Worm (Caenorhabditis elegans) whole organism, late embryonic: ENCODE measurements around the gene H08J19.1.

Experiments used
- F13H6.1 ChIP-seq: sonication (generic microtip); optimal IDR thresholded peaks from 2 replicates; lab custom pipeline; 2016; ENCODE audit warnings: missing genetic modification characterization, missing compliant biosample characterization
- Y22D7AL.16 ChIP-seq: sonication (generic microtip); optimal IDR thresholded peaks from 2 replicates; lab custom pipeline; 2016; ENCODE audit warnings: missing genetic modification characterization, missing compliant biosample characterization
- ahr-1 ChIP-seq: sonication (generic microtip); optimal IDR thresholded peaks from 2 replicates; lab custom pipeline; 2016; ENCODE audit warnings: missing genetic modification characterization, missing compliant biosample characterization
- ceh-18 ChIP-seq: sonication (generic microtip); optimal IDR thresholded peaks from 2 replicates; lab custom pipeline; 2016; ENCODE audit warnings: missing genetic modification characterization, missing compliant biosample characterization
- ceh-31 ChIP-seq: sonication (generic microtip); optimal IDR thresholded peaks from 2 replicates; lab custom pipeline; 2016; ENCODE audit warnings: missing genetic modification characterization, missing compliant biosample characterization
- ceh-34 ChIP-seq: sonication (generic microtip); optimal IDR thresholded peaks from 2 replicates; lab custom pipeline; 2016; ENCODE audit warnings: mild to moderate bottlenecking, missing genetic modification characterization, missing compliant biosample characterization
- ceh-45 ChIP-seq: fragments of 200-800 bp; sonication (Bioruptor generic); IDR thresholded peaks from 2 replicates; pipeline ENCODE4 v1.3.6; 2022; ENCODE audit warnings: missing genetic modification reagents, missing genetic modification characterization, missing compliant biosample characterization
- ceh-6 ChIP-seq: fragments of 200-800 bp; sonication (Bioruptor generic); optimal IDR thresholded peaks from 2 replicates; lab custom pipeline; 2018; ENCODE audit warnings: mild to moderate bottlenecking, missing genetic modification characterization, missing compliant biosample characterization
- ceh-9 ChIP-seq: sonication (generic microtip); optimal IDR thresholded peaks from 2 replicates; lab custom pipeline; 2016; ENCODE audit warnings: mild to moderate bottlenecking, missing genetic modification characterization, inconsistent platforms, missing compliant biosample characterization
- elt-2 ChIP-seq: sonication (generic microtip); optimal IDR thresholded peaks from 2 replicates; lab custom pipeline; 2016; ENCODE audit warnings: missing genetic modification reagents, missing genetic modification characterization, missing compliant biosample characterization
- ets-4 ChIP-seq: sonication (generic microtip); optimal IDR thresholded peaks from 2 replicates; lab custom pipeline; 2016; ENCODE audit warnings: missing genetic modification characterization, missing compliant biosample characterization
- eyg-1 ChIP-seq: sonication (generic microtip); optimal IDR thresholded peaks from 2 replicates; lab custom pipeline; 2016; ENCODE audit warnings: missing genotype, missing genetic modification characterization, missing compliant biosample characterization
- fax-1 ChIP-seq: sonication (generic microtip); optimal IDR thresholded peaks from 2 replicates; lab custom pipeline; 2016; ENCODE audit warnings: missing genotype, missing genetic modification characterization, missing compliant biosample characterization
- gmeb-2 ChIP-seq: sonication (generic microtip); optimal IDR thresholded peaks from 2 replicates; lab custom pipeline; 2016; ENCODE audit warnings: missing genetic modification characterization, inconsistent platforms, missing compliant biosample characterization
- hlh-30 ChIP-seq: sonication (generic microtip); optimal IDR thresholded peaks from 2 replicates; lab custom pipeline; 2017; ENCODE audit warnings: antibody characterized with exemption, missing genetic modification characterization, missing compliant biosample characterization; ENCODE audit not compliant: insufficient read depth
- hlh-6 ChIP-seq: sonication (generic microtip); optimal IDR thresholded peaks from 2 replicates; lab custom pipeline; 2016; ENCODE audit warnings: missing genotype, missing genetic modification characterization, missing compliant biosample characterization
- madf-2 ChIP-seq: sonication (generic microtip); optimal IDR thresholded peaks from 2 replicates; lab custom pipeline; 2017; ENCODE audit warnings: missing genetic modification characterization, missing compliant biosample characterization
- pag-3 ChIP-seq: sonication (generic microtip); optimal IDR thresholded peaks from 2 replicates; lab custom pipeline; 2016; ENCODE audit warnings: missing compliant biosample characterization, missing genetic modification characterization, borderline replicate concordance
- pat-9 ChIP-seq: fragments of 200-800 bp; sonication (Bioruptor generic); optimal IDR thresholded peaks from 2 replicates; lab custom pipeline; 2018; ENCODE audit warnings: mild to moderate bottlenecking, missing genetic modification characterization, moderate library complexity, missing compliant biosample characterization
- pha-2 ChIP-seq: sonication (generic microtip); optimal IDR thresholded peaks from 2 replicates; lab custom pipeline; 2017; ENCODE audit warnings: mild to moderate bottlenecking, missing genetic modification characterization, missing compliant biosample characterization
- pha-4 ChIP-seq: fragments of 150-350 bp; optimal IDR thresholded peaks from 2 replicates; lab custom pipeline; 2018; ENCODE audit warnings: missing biosample characterization, missing genetic modification reagents, missing genetic modification characterization
- ref-2 ChIP-seq: sonication (generic microtip); optimal IDR thresholded peaks from 2 replicates; lab custom pipeline; 2016; ENCODE audit warnings: missing genetic modification characterization, missing compliant biosample characterization
- sdc-2 ChIP-seq: sonication (generic microtip); optimal IDR thresholded peaks from 2 replicates; lab custom pipeline; 2016; ENCODE audit warnings: missing genotype, missing genetic modification characterization, missing compliant biosample characterization
- sox-2 ChIP-seq: fragments of 200-800 bp; sonication (Bioruptor generic); IDR thresholded peaks from 2 replicates; pipeline ENCODE4 v1.3.6; 2022; ENCODE audit warnings: missing genetic modification reagents, missing genetic modification characterization, missing compliant biosample characterization
- unc-42 ChIP-seq: sonication (generic microtip); optimal IDR thresholded peaks from 2 replicates; lab custom pipeline; 2016; ENCODE audit warnings: missing genotype, missing genetic modification characterization, missing compliant biosample characterization
- unc-86 ChIP-seq: sonication (generic microtip); optimal IDR thresholded peaks from 2 replicates; lab custom pipeline; 2016; ENCODE audit warnings: missing genetic modification characterization, missing compliant biosample characterization

The H08J19.1 gene

DNA sequence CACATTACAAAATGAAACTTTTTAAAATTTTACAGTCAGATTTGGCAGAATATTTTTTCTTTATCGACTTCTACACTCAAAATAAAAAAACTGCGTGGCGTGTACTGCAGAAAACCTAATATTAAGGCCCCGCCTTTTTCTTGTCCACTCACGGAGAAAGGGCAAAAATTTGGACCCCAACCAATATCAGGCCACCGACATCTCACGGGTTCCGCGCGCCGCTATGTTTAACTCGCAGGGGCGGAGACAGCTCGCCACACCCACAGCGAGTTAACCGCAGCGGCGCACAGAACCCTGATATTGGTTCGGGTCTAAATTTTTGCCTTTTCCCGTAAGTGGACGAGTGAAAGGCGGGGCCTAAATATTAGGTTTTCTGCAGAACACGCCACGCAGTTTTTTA is 21.0 kb downstream of the H08J19.1 start:
- TF ChIP-seq unc-86 (tag; lab: Kevin White, UChicago), result no peak
- TF ChIP-seq pag-3, result no peak
- no peak for TF ChIP-seq pha-4 (tag; lab: Kevin White, UChicago)
- TF ChIP-seq Y22D7AL.16 (tag; lab: Kevin White, UChicago), result no peak
- TF ChIP-seq fax-1 (tag; lab: Kevin White, UChicago), result no peak
- TF ChIP-seq ceh-9 (tag; lab: Kevin White, UChicago), result no peak
- no peak for TF ChIP-seq unc-42 (tag; lab: Kevin White, UChicago)
- no peak for TF ChIP-seq F13H6.1 (tag; lab: Kevin White, UChicago)

DNA sequence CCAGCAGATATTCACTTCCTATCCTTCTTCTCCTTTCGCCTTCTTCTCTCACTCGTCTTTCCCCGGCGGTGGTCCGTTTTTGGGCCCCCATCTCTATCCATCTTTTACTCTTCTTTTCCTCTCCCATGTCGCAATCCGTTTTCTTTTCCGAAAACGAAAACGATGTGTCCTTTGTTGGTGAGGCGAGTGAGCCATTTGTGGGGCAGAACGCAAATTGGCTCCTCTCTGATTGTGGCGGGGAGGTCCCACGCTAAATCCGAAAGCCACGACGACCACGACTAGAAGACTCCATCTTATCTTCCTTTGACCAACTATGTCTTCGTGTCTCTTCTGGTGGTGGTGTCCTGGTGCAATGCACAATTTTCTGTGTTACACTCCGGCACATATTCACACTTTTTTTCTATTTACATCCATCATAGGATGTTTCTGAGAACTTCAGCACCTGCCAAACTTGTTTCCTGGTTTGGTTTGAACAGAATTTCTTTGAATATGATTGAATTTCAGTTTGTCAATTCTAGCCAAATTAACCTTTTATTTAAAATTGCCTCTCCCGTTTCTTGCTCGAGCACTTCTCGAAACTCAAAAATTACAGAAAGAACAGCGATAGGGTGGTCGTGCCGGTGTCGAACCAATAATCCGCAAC is 23.6 kb downstream of the H08J19.1 start, which contains the start of gene pcdr-1:
TSS of gene pcdr-1 (plus strand) at position 593 of the 643 bp plus-strand sequence.
- TF ChIP-seq ceh-31, result peak; percentile 17
- no peak for TF ChIP-seq ceh-34 (tag; lab: Kevin White, UChicago)
- TF ChIP-seq elt-2 (tag; lab: Kevin White, UChicago), result no peak
- no peak for TF ChIP-seq pha-2 (tag; lab: Kevin White, UChicago)
- TF ChIP-seq ceh-18 (tag; lab: Kevin White, UChicago), result no peak
- no peak for TF ChIP-seq sox-2 (GFP tag; lab: Robert Waterston, UW)
- TF ChIP-seq eyg-1, result no peak
- peak; percentile 24 for TF ChIP-seq unc-42 (tag; lab: Kevin White, UChicago)
- TF ChIP-seq ref-2 (tag; lab: Kevin White, UChicago), result peak; percentile 7

DNA sequence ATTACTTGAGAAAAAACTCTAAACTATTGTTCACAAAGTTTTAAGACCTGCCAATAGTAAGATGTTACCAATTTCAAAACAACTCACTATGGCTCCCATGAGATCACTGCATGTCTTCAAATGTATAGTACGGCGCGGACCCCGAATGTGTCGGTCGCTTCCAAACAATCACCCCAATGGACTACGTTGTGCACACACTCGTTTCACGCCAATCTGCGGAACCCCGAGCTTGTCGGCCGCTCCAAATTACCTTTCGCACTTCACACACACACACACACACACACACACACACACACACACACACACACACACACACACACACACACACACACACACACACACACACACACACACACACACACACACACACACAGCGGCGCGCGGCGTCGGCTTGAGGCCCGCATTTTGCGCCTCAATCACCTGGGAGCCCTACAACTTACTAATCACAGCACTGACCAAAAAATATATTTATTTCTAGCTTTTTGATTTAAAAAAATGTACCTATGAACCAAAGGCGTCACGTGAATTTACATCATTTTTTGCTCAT is 25.4 kb downstream of the H08J19.1 start:
- TF ChIP-seq sdc-2 (tag; lab: Kevin White, UChicago) (no peak), ets-4 (tag; lab: Kevin White, UChicago) (no peak), ceh-6 (peak; percentile 37), gmeb-2 (tag; lab: Kevin White, UChicago) (peak; percentile 36), pat-9 (peak; percentile 4)

DNA sequence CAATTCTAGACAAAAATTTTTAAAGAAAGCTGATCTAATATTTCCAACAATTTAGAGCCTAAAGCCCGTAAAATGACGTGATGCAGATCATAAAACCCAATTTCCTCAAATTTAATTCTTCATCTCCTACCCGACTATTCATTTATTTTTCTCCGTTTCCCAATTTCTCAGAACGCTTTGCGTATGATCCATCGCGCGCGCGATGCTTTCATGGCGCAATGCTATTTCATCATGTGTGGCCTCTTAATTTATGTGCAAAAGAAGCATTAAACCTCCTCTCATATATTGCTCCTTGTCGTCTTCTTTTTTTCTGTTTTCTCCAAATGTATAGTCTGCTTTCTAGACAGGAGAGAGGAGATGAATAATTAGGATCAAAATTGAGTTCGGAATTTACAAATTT is 26.0 kb downstream of the H08J19.1 start:
- no peak for TF ChIP-seq ceh-45 (GFP tag; lab: Robert Waterston, UW)

DNA sequence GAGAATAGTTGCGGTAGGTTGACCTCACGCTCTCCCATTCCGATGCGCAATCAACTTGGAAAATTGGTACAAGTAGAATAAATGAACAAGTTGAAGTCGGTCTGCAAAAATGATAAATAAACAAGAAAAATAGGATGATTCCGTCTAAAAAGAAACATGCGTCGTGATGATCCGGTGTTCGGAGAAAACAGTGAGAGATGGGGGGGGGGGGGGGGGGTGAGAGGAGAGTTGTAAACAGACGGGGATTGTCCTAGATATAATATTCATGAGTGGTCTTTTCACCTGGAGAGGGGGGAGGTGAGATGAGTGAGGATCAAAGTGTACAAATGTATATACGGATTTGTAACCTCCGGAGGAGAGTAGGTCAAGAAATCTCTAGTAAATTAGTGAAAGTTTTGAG is 32.9 kb downstream of the H08J19.1 start, which contains the start of gene F59D12.2:
TSS of gene F59D12.2 (minus strand) at position 101 of the 400 bp plus-strand sequence.
- no peak for TF ChIP-seq hlh-30 (tag; lab: Kevin White, UChicago)

DNA sequence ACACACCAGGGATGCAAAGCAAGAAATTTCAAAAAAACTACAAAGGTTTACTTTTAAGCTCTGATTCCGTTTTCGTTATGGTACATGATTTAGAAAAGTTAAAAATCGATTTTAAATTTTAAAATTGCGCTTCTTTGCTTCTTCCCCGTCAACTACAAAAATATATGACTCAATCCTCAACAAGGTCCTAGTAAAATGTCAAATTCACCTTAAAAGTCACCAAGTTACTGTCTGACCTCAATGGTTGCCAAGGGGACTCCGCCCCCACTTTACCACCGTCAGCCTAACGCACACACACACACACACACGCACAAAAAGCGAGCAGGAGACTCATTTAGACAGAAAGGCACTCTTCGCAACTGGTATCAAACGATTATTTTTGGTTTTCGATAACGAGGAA is 38.7 kb downstream of the H08J19.1 start, which contains the start of gene gpn-1:
TSS of gene gpn-1 (plus strand) at position 301 of the 400 bp plus-strand sequence.
- TF ChIP-seq ahr-1 (tag; lab: Kevin White, UChicago) (no peak), sox-2 (GFP tag; lab: Robert Waterston, UW) (no peak), hlh-6 (tag; lab: Kevin White, UChicago) (no peak), elt-2 (tag; lab: Kevin White, UChicago) (no peak), madf-2 (tag; lab: Kevin White, UChicago) (no peak)

DNA sequence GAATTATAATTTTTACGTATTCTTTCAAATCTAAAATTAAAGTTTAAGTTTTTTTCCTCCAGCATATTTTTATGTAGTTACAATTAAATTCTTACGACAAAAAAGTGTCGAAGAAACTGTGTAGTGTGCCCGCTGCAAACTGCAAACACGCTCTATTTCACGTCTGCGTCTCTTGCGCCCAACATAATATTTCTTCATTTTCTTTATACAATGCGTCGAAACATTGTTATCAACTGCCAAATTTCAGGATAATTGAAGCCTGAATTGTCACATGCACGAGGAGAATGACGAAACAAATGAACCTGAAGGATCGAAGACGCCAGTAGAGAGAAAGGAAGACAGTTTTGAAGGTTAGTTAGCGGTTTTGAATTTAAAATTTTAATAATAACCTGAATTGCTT is 46.5 kb downstream of the H08J19.1 start, which contains the start of gene C03H12.1:
TSS of gene C03H12.1 (plus strand) at position 206 of the 400 bp plus-strand sequence.
- TF ChIP-seq elt-2 (tag; lab: Kevin White, UChicago), result peak; percentile 12
- TF ChIP-seq sdc-2 (tag; lab: Kevin White, UChicago), result no peak
